Fruit fly (Drosophila melanogaster) whole organism, wandering third instar larva: Measurements from ENCODE around the gene rost.

Experiments
- Jra ChIP-seq: sonication (Bioruptor generic); optimal IDR thresholded peaks from 2 replicates; lab custom pipeline; 2016; ENCODE audit warnings: missing biosample characterization, missing genetic modification characterization
- Mio ChIP-seq: sonication (Bioruptor generic); optimal IDR thresholded peaks from 2 replicates; lab custom pipeline; 2016; ENCODE audit warnings: missing biosample characterization, missing genetic modification characterization
- psq ChIP-seq: fragments of 200-800 bp; sonication (Bioruptor generic); optimal IDR thresholded peaks from 3 replicates; lab custom pipeline; 2017; ENCODE audit warnings: missing biosample characterization, mild to moderate bottlenecking, missing genetic modification characterization, moderate library complexity

dm6 chr2L:8952194-8953037 is 36.9 kb downstream of the rost start:
- TF ChIP-seq psq (GFP tag; lab: Kevin White, UChicago) = peak; percentile 48
- TF ChIP-seq Jra (GFP tag; lab: Kevin White, UChicago) = no peak
- TF ChIP-seq Mio (GFP tag; lab: Kevin White, UChicago) = no peak
